Worm (Caenorhabditis elegans): ENCODE results near the gene F53C11.5.

The F53C11.5 gene

DNA sequence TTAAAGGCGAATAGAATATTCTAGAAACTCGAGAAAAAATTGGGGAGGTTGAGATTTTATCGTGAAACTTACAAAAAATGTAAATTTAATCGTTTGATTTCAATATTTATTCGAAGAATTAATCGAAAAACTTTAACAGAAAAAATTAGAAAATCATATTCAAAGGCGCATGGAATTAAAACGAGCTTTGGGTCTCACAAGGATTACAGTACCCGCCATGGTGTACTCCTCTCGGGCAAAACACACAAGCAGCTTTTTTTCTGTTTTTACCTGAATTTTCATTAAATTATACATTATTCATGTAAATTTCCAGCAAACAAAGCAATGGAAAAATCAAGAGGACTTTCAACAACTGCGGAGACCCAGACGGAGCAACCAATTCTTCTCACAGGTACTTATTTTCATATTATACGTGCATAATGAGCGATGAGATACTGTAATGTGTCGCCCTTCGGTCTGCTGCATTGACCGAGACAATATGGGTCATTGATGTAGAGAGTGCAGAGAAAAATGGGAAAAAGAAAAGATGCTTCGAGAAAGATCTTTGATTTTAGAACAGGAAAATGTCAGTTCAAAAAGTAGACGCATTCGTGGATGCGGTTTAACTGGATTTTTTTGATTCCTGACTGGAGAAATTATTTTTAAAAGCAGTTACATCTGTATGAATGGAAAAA lies at the start of gene F53C11.5, which contains the start of gene F53C11.4:
Gene F53C11.5 (plus strand): TSS at position 325 of the 674 bp plus-strand sequence.
Gene F53C11.4 (minus strand): TSS at position 128 of the 674 bp plus-strand sequence.
- TF ChIP-seq lin-35 (GFP tag; optimal IDR thresholded peaks at IDR 0.05), result no peak
- TF ChIP-seq mcd-1 (GFP tag; IDR thresholded peaks at IDR 0.05), result peak; percentile 14; the same call in 1 of the 2 replicates
- no peak for TF ChIP-seq nfya-1 (tag; optimal IDR thresholded peaks at IDR 0.05; ENCODE audit: borderline replicate concordance, insufficient read depth)
- no peak for TF ChIP-seq hrde-1 (tag; optimal IDR thresholded peaks at IDR 0.05; ENCODE audit: borderline replicate concordance)
- no peak for TF ChIP-seq die-1 (tag; optimal IDR thresholded peaks at IDR 0.05)
- no peak for TF ChIP-seq bed-1 (GFP tag; IDR thresholded peaks at IDR 0.05)
- no peak for TF ChIP-seq ama-1 (optimal IDR thresholded peaks at IDR 0.05)
- no peak for TF ChIP-seq ama-1 (GFP tag; optimal IDR thresholded peaks at IDR 0.05)
- peak; percentile 13 for TF ChIP-seq attf-5 (GFP tag; optimal IDR thresholded peaks at IDR 0.05)
- TF ChIP-seq cebp-2 (GFP tag; IDR thresholded peaks at IDR 0.05), result no peak
- TF ChIP-seq C17E4.6 (GFP tag; IDR thresholded peaks at IDR 0.05), result no peak
- TF ChIP-seq snpc-1.3 (tag; optimal IDR thresholded peaks at IDR 0.05; ENCODE audit: insufficient read depth), result peak; percentile 9
- no peak for TF ChIP-seq aptf-3 (GFP tag; IDR thresholded peaks at IDR 0.05)
- TF ChIP-seq dpff-1 (tag; optimal IDR thresholded peaks at IDR 0.05), result no peak
- TF ChIP-seq chd-7 (tag; optimal IDR thresholded peaks at IDR 0.05), result no peak
- no peak for TF ChIP-seq lag-1 (GFP tag; IDR thresholded peaks at IDR 0.05)
- no peak for TF ChIP-seq dpl-1 (GFP tag; optimal IDR thresholded peaks at IDR 0.05)
- no peak for TF ChIP-seq madf-10 (tag; optimal IDR thresholded peaks at IDR 0.05)
- TF ChIP-seq F55B11.4 (tag; optimal IDR thresholded peaks at IDR 0.05; ENCODE audit: borderline replicate concordance, insufficient read depth), result no peak
- TF ChIP-seq Y53F4B.3 (GFP tag; IDR thresholded peaks at IDR 0.05), result no peak
- no peak for TF ChIP-seq egrh-3 (GFP tag; IDR thresholded peaks at IDR 0.05)
- peak; percentile 79 for TF ChIP-seq madf-6 (GFP tag; IDR thresholded peaks at IDR 0.05)
- no peak for TF ChIP-seq ztf-28 (GFP tag; IDR thresholded peaks at IDR 0.05)
- no peak for TF ChIP-seq let-526 (GFP tag; IDR thresholded peaks at IDR 0.05)
- peak; percentile 88 for TF ChIP-seq lsl-1 (GFP tag; optimal IDR thresholded peaks at IDR 0.05)
- no peak for TF ChIP-seq F23B12.7 (tag; optimal IDR thresholded peaks at IDR 0.05; ENCODE audit: insufficient read depth)
- TF ChIP-seq F57A8.1 (GFP tag; optimal IDR thresholded peaks at IDR 0.05), result no peak
- TF ChIP-seq B0336.3 (GFP tag; IDR thresholded peaks at IDR 0.05), result no peak
- TF ChIP-seq ceh-27 (GFP tag; optimal IDR thresholded peaks at IDR 0.05), result no peak
- no peak for TF ChIP-seq T07F8.4 (tag; optimal IDR thresholded peaks at IDR 0.05)
- peak; percentile 75 for TF ChIP-seq pha-4 (tag; optimal IDR thresholded peaks at IDR 0.05)
- no peak for TF ChIP-seq C06A6.2 (GFP tag; conservative IDR thresholded peaks at IDR 0.05)
- peak; percentile 54 for TF ChIP-seq xnd-1 (tag; optimal IDR thresholded peaks at IDR 0.05)
- TF ChIP-seq unc-62 (GFP tag; optimal IDR thresholded peaks at IDR 0.05), result no peak
- no peak for TF ChIP-seq sdz-38 (tag; optimal IDR thresholded peaks at IDR 0.05)
- no peak for TF ChIP-seq lin-54 (GFP tag; optimal IDR thresholded peaks at IDR 0.05)
- TF ChIP-seq Y95B8A.8 (GFP tag; IDR thresholded peaks at IDR 0.05), result no peak
- TF ChIP-seq repo-1 (tag; optimal IDR thresholded peaks at IDR 0.05), result no peak
- peak; percentile 28 for TF ChIP-seq tlf-1 (GFP tag; optimal IDR thresholded peaks at IDR 0.05)
- TF ChIP-seq ceh-79 (tag; optimal IDR thresholded peaks at IDR 0.05), result no peak
- no peak for TF ChIP-seq ceh-40 (GFP tag; IDR thresholded peaks at IDR 0.05)
- TF ChIP-seq ztf-6 (GFP tag; IDR thresholded peaks at IDR 0.05), result no peak
- no peak for TF ChIP-seq lir-1 (GFP tag; conservative IDR thresholded peaks at IDR 0.05)
- TF ChIP-seq rcor-1 (GFP tag; IDR thresholded peaks at IDR 0.05), result no peak
- no peak for TF ChIP-seq rpc-1 (optimal IDR thresholded peaks at IDR 0.05)
- no peak for TF ChIP-seq rpc-1 (tag; optimal IDR thresholded peaks at IDR 0.05)
- TF ChIP-seq F39B2.1 (GFP tag; IDR thresholded peaks at IDR 0.05), result no peak
- peak; percentile 25; the same call in 1 of the 2 replicates for TF ChIP-seq D2030.7 (GFP tag; IDR thresholded peaks at IDR 0.05)
- TF ChIP-seq Y56A3A.18 (GFP tag; IDR thresholded peaks at IDR 0.05), result no peak

Data from whole organism, young adult.